Worm (Caenorhabditis elegans): ENCODE results near the gene M106.2.

Gene M106.2

ce11 chrII:10824046-10824445 is 25.8 kb downstream of the M106.2 start, which contains the start of the genes R06F6.12 and mix-1 (continued):
- TF ChIP-seq snpc-1.2 (GFP tag; IDR thresholded peaks at IDR 0.05) (no peak), lim-7 (GFP tag; IDR thresholded peaks at IDR 0.05) (no peak), nhr-28 (tag; optimal IDR thresholded peaks at IDR 0.05) (no peak), ctbp-1 (GFP tag; IDR thresholded peaks at IDR 0.05) (no peak), daf-19 (GFP tag; conservative IDR thresholded peaks at IDR 0.05) (no peak), nhr-237 (tag; optimal IDR thresholded peaks at IDR 0.05) (no peak), ZK337.2 (GFP tag; IDR thresholded peaks at IDR 0.05) (no peak), dmd-9 (GFP tag; IDR thresholded peaks at IDR 0.05) (no peak), F10B5.3 (tag; optimal IDR thresholded peaks at IDR 0.05) (no peak), dve-1 (tag; optimal IDR thresholded peaks at IDR 0.05; ENCODE audit: insufficient read depth) (peak; percentile 40), lsy-2 (tag; optimal IDR thresholded peaks at IDR 0.05) (peak; percentile 10 to 83), ama-1 (optimal IDR thresholded peaks at IDR 0.05) (no peak), hlh-30 (tag; optimal IDR thresholded peaks at IDR 0.05; ENCODE audit: insufficient read depth) (peak; percentile 75), zfp-3 (GFP tag; conservative IDR thresholded peaks at IDR 0.05) (no peak), mdl-1 (tag; optimal IDR thresholded peaks at IDR 0.05) (no peak), unc-130 (GFP tag; optimal IDR thresholded peaks at IDR 0.05) (peak; percentile 18), Y75B8A.6 (GFP tag; IDR thresholded peaks at IDR 0.05) (no peak), daf-16 (GFP tag; optimal IDR thresholded peaks at IDR 0.05) (no peak), daf-16 (tag; optimal IDR thresholded peaks at IDR 0.05) (peak; percentile 47), tag-97 (GFP tag; IDR thresholded peaks at IDR 0.05) (no peak), jun-1 (tag; optimal IDR thresholded peaks at IDR 0.05) (no peak), zip-11 (GFP tag; IDR thresholded peaks at IDR 0.05) (no peak), hlh-11 (tag; optimal IDR thresholded peaks at IDR 0.05) (peak; percentile 22), Y48G9A.11 (GFP tag; IDR thresholded peaks at IDR 0.05) (no peak), nhr-111 (GFP tag; optimal IDR thresholded peaks at IDR 0.05) (no peak), ces-1 (GFP tag; optimal IDR thresholded peaks at IDR 0.05) (no peak), dmd-6 (GFP tag; IDR thresholded peaks at IDR 0.05) (no peak), dmd-8 (GFP tag; IDR thresholded peaks at IDR 0.05) (no peak), D1046.2 (GFP tag; IDR thresholded peaks at IDR 0.05) (no peak), nhr-10 (tag; optimal IDR thresholded peaks at IDR 0.05) (no peak), nhr-48 (tag; optimal IDR thresholded peaks at IDR 0.05) (no peak), daf-12 (tag; optimal IDR thresholded peaks at IDR 0.05) (no peak), aha-1 (tag) (peak; percentile 63), lin-15B (tag; optimal IDR thresholded peaks at IDR 0.05) (no peak), ztf-11 (tag; optimal IDR thresholded peaks at IDR 0.05) (no peak), zip-2 (tag; optimal IDR thresholded peaks at IDR 0.05) (no peak), pqm-1 (tag; optimal IDR thresholded peaks at IDR 0.05) (no peak), lir-3 (tag; optimal IDR thresholded peaks at IDR 0.05) (no peak), hif-1 (tag; optimal IDR thresholded peaks at IDR 0.05) (peak in 1 of 2 experiments; percentile 6), zag-1 (tag; optimal IDR thresholded peaks at IDR 0.05) (no peak), ceh-20 (GFP tag; IDR thresholded peaks at IDR 0.05) (no peak), mep-1 (tag; optimal IDR thresholded peaks at IDR 0.05) (peak; percentile 52), egl-43 (GFP tag; IDR thresholded peaks at IDR 0.05) (no peak), rbr-2 (tag; optimal IDR thresholded peaks at IDR 0.05) (peak; percentile 41), Y105C5A.15 (GFP tag; IDR thresholded peaks at IDR 0.05) (no peak), mes-2 (tag; optimal IDR thresholded peaks at IDR 0.05; ENCODE audit: poor library complexity, severe bottlenecking) (peak; percentile 79), Y5F2A.4 (GFP tag; optimal IDR thresholded peaks at IDR 0.05) (no peak)
